Fruit fly (Drosophila melanogaster): Measurements from ENCODE around the gene CG12817.

CG12817 gene

DNA sequence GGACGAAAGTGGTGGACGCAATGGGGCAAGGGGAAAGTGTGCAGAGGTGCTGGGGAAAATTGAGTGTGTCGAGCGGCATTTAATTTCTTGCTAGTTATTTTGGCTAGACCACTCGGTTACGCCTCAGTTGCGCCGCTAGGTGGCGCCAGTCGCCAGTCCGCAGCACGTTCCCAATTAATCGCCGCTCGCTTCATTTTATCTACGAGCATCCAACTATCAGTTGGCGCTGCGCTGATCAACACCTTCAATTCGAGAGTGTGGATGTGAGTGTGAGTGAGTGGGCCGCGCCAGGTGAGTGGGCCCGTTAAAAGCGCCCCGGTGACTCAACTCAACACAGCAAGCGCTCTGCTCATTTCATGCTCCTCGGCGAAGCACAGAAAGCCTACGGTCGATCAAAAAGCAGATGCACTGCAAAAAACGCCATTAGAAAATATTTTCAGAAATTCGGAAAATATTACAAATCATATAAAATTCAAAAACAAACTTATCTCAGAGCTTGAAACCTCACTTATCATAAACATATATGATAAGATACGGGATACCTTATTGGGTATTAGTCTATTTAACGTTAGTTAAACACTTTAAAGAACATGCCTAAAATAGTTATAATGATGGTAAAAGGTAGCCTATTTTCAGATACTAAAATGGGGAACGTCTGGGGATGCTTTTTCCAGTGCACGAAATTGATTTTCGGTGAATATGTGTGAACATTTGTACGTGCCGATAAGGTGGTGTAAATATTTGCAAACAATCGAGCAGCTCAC, 43.8 kb upstream of the CG12817 start (continued):
- TF ChIP-seq Side (GFP tag; optimal IDR thresholded peaks at IDR 0.05) (peak; percentile 36), Nf-YB (GFP tag; optimal IDR thresholded peaks at IDR 0.05) (peak; percentile 61), exex (tag; optimal IDR thresholded peaks at IDR 0.05) (peak; percentile 80), Antp (GFP tag; optimal IDR thresholded peaks at IDR 0.05) (peak; percentile 16), CG31441 (GFP tag; IDR thresholded peaks at IDR 0.05) (peak; percentile 75), slbo (GFP tag; IDR thresholded peaks at IDR 0.05) (peak; percentile 86), CG1602 (GFP tag; optimal IDR thresholded peaks at IDR 0.05) (peak; percentile 66), CG4707 (GFP tag; optimal IDR thresholded peaks at IDR 0.05) (no peak), CG7372 (GFP tag; IDR thresholded peaks at IDR 0.05) (peak; percentile 66), CG13296 (GFP tag; optimal IDR thresholded peaks at IDR 0.05) (peak; percentile 81), phol (tag; optimal IDR thresholded peaks at IDR 0.05) (peak; percentile 87), CG31224 (GFP tag; IDR thresholded peaks at IDR 0.05) (peak; percentile 56), CG12299 (tag; optimal IDR thresholded peaks at IDR 0.05) (peak; percentile 60), Xrp1 (GFP tag; IDR thresholded peaks at IDR 0.05) (peak; percentile 65; the same call in 1 of the 2 replicates), amos (GFP tag; IDR thresholded peaks at IDR 0.05; ENCODE audit: partially characterized antibody) (peak; percentile 13; the same call in 1 of the 2 replicates), CG16815 (GFP tag; optimal IDR thresholded peaks at IDR 0.05) (peak; percentile 70), Doc3 (GFP tag; IDR thresholded peaks at IDR 0.05; ENCODE audit: partially characterized antibody) (no peak), Sox100B (GFP tag; optimal IDR thresholded peaks at IDR 0.05) (peak; percentile 86), CG3407 (GFP tag; optimal IDR thresholded peaks at IDR 0.05) (peak; percentile 59), CG3726 (GFP tag; IDR thresholded peaks at IDR 0.05) (no peak), aop (GFP tag; IDR thresholded peaks at IDR 0.05) (no peak), rib (GFP tag; IDR thresholded peaks at IDR 0.05) (peak; percentile 11; the same call in 1 of the 2 replicates), hkb (optimal IDR thresholded peaks at IDR 0.05) (no peak), hkb (GFP tag; IDR thresholded peaks at IDR 0.05) (peak; percentile 85), abd-A (tag; optimal IDR thresholded peaks at IDR 0.05) (peak; percentile 31), Ada2b (GFP tag; IDR thresholded peaks at IDR 0.05) (peak; percentile 68), Dek (tag; optimal IDR thresholded peaks at IDR 0.05) (peak; percentile 86), eyg (GFP tag; optimal IDR thresholded peaks at IDR 0.05) (peak; percentile 67), dm (GFP tag; optimal IDR thresholded peaks at IDR 0.05) (peak; percentile 20), schlank (tag; optimal IDR thresholded peaks at IDR 0.05) (peak; percentile 59), Blimp-1 (GFP tag; optimal IDR thresholded peaks at IDR 0.05) (peak; percentile 75), toy (GFP tag; IDR thresholded peaks at IDR 0.05) (peak; percentile 40), ap (GFP tag; IDR thresholded peaks at IDR 0.05) (peak; percentile 46; the same call in 1 of the 2 replicates), Dfd (GFP tag; optimal IDR thresholded peaks at IDR 0.05) (no peak), Usf (GFP tag; optimal IDR thresholded peaks at IDR 0.05) (peak; percentile 63), gem (tag; optimal IDR thresholded peaks at IDR 0.05) (peak; percentile 93), stc (GFP tag; IDR thresholded peaks at IDR 0.05) (peak; percentile 77), emc (GFP tag; optimal IDR thresholded peaks at IDR 0.05) (peak; percentile 52), CG7928 (GFP tag; optimal IDR thresholded peaks at IDR 0.05) (peak; percentile 33), NC2β (GFP tag; optimal IDR thresholded peaks at IDR 0.05) (peak; percentile 7), Myb (GFP tag; optimal IDR thresholded peaks at IDR 0.05) (peak; percentile 58), CG6813 (GFP tag; optimal IDR thresholded peaks at IDR 0.05) (peak; percentile 41), pros (GFP tag; optimal IDR thresholded peaks at IDR 0.05) (no peak), chif (GFP tag; optimal IDR thresholded peaks at IDR 0.05) (peak; percentile 71 to 79), Atf6 (GFP tag; IDR thresholded peaks at IDR 0.05) (peak; percentile 88), CG9437 (GFP tag; optimal IDR thresholded peaks at IDR 0.05) (peak; percentile 76), CG4360 (GFP tag; IDR thresholded peaks at IDR 0.05) (peak; percentile 33; the same call in 1 of the 2 replicates), Dp (GFP tag; optimal IDR thresholded peaks at IDR 0.05) (no peak), CG2875 (GFP tag; optimal IDR thresholded peaks at IDR 0.05) (peak; percentile 59)
